Worm (Caenorhabditis elegans): ENCODE measurements around the gene C09B8.4.

C09B8.4 gene

DNA sequence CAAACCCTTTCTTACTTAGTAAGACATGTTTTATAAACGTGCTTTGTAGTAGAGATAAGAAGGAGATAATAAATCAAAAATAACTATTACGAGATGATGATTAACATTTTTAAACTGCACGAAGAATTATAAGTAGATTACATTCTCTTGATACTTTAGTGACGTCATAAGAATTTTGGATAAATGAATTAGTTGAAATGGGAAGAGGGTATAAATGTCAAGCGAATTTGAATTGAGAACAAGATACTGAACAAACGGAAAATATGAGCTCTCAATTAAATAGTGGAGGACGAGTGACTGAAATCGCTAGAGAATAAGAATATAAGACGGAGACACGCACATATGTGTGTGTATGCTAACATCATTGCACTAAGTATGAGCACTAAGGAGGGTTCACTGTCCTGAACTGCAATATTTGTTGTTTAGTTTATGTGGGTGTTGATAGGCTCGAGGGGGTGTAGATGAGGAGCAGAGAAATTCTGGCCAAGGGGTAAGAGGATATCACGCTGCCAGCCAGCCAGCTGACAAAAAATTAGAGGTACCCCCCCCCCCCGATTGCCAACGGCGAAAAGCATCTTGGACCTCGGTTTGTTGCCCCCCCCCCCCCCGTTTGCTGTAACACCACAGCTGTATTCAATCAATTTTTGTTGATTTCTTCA, 20.8 kb upstream of the C09B8.4 start:
- TF ChIP-seq drap-1 (GFP tag; optimal IDR thresholded peaks at IDR 0.05) (no peak), ztf-11 (tag; optimal IDR thresholded peaks at IDR 0.05) (no peak), zip-8 (tag; optimal IDR thresholded peaks at IDR 0.05) (peak; percentile 56), snpc-4 (tag; optimal IDR thresholded peaks at IDR 0.05) (no peak), ceh-83 (GFP tag; optimal IDR thresholded peaks at IDR 0.05) (no peak), tbx-8 (GFP tag; optimal IDR thresholded peaks at IDR 0.05) (no peak), nhr-12 (tag; optimal IDR thresholded peaks at IDR 0.05) (no peak), mls-2 (tag; optimal IDR thresholded peaks at IDR 0.05) (peak; percentile 5), ces-1 (GFP tag; optimal IDR thresholded peaks at IDR 0.05) (peak; percentile 36), flh-1 (GFP tag; optimal IDR thresholded peaks at IDR 0.05) (no peak), blmp-1 (tag; optimal IDR thresholded peaks at IDR 0.05) (no peak), unc-120 (tag; optimal IDR thresholded peaks at IDR 0.05; ENCODE audit: poor library complexity, severe bottlenecking) (peak; percentile 45), ceh-43 (GFP tag; optimal IDR thresholded peaks at IDR 0.05) (no peak), sptf-1 (tag; optimal IDR thresholded peaks at IDR 0.05) (peak; percentile 60), bed-3 (GFP tag; optimal IDR thresholded peaks at IDR 0.05) (no peak), M03D4.4 (tag; optimal IDR thresholded peaks at IDR 0.05) (peak; percentile 65), lin-32 (GFP tag; optimal IDR thresholded peaks at IDR 0.05) (no peak)

- TF ChIP-seq lin-13 (tag; optimal IDR thresholded peaks at IDR 0.05) (no peak), mep-1 (tag; optimal IDR thresholded peaks at IDR 0.05) (no peak), cnd-1 (tag; optimal IDR thresholded peaks at IDR 0.05) (no peak)
Observed at ce11 chrX:6039544-6039943, 19.8 kb upstream of the C09B8.4 start, which contains the start of gene hsp-25. Gene hsp-25, minus strand, starts transcription at chrX:6039644.

DNA sequence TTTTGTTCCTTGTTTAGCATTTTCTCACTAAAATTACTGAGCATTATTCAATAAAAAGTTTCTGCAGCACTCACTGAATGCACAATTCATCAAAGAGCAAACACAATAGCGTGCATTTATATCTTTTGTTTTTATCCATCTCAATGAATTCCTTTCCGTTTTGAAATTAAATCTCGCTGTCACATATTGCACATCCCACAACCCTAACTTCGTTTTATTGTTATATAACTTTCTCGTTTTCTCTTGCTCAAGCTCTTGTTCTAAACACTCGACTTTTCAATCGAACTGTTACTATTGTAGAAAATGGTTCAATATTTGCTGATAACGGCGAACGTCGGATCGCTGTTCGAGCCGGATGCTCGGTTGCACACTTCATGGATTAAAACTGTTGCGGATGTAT, 11.4 kb upstream of the C09B8.4 start, which contains the start of gene ipp-5:
TSS of gene ipp-5 (plus strand) at position 301 of the 400 bp plus-strand sequence.
- TF ChIP-seq elt-1 (tag; optimal IDR thresholded peaks at IDR 0.05; ENCODE audit: borderline replicate concordance, insufficient read depth) = no peak
- TF ChIP-seq zip-8 (tag; optimal IDR thresholded peaks at IDR 0.05) = no peak
- TF ChIP-seq nhr-2 (tag; optimal IDR thresholded peaks at IDR 0.05) = no peak
- no peak for TF ChIP-seq sptf-1 (tag; optimal IDR thresholded peaks at IDR 0.05)
- TF ChIP-seq ceh-43 (GFP tag; optimal IDR thresholded peaks at IDR 0.05) = no peak
- no peak for TF ChIP-seq ztf-11 (tag; optimal IDR thresholded peaks at IDR 0.05)
- TF ChIP-seq mls-2 (tag; optimal IDR thresholded peaks at IDR 0.05) = no peak
- TF ChIP-seq nhr-12 (tag; optimal IDR thresholded peaks at IDR 0.05) = no peak
- no peak for TF ChIP-seq lsy-2 (tag; optimal IDR thresholded peaks at IDR 0.05)
- no peak for TF ChIP-seq pha-4 (tag; optimal IDR thresholded peaks at IDR 0.05)
- TF ChIP-seq ceh-39 (tag; optimal IDR thresholded peaks at IDR 0.05) = no peak
- no peak for TF ChIP-seq blmp-1 (tag; optimal IDR thresholded peaks at IDR 0.05)
- no peak for TF ChIP-seq ceh-83 (GFP tag; optimal IDR thresholded peaks at IDR 0.05)
- no peak for TF ChIP-seq nhr-28 (tag; optimal IDR thresholded peaks at IDR 0.05)
- no peak for TF ChIP-seq mep-1 (tag; optimal IDR thresholded peaks at IDR 0.05)
- no peak for TF ChIP-seq ham-2 (GFP tag; optimal IDR thresholded peaks at IDR 0.05)

DNA sequence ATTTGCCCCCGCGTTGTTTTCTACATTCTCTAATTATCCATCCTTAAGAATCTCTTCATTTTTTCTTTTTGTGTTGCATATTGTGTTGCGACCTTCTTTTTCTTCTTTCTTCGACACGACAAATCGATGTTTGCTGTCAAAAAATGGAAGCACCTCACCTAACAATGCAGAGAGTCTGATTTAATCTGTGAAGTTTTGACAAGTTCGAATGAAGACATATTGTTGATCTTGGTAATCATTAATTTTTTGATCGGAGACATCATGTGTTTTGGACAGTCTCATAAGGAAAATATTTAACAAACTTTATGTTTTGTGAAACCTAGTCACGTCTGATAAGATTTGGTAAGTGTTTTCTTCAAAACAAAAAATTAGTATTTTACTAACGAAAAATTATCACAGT, 9.3 kb upstream of the C09B8.4 start:
- TF ChIP-seq nhr-2 (tag; optimal IDR thresholded peaks at IDR 0.05) = no peak

ce11 chrX:6026732-6027528, 7.2 kb upstream of the C09B8.4 start:
- TF ChIP-seq bed-3 (GFP tag; optimal IDR thresholded peaks at IDR 0.05) (no peak), nhr-76 (tag; optimal IDR thresholded peaks at IDR 0.05) (no peak), ham-2 (GFP tag; optimal IDR thresholded peaks at IDR 0.05) (no peak), lin-13 (tag; optimal IDR thresholded peaks at IDR 0.05) (no peak), drap-1 (GFP tag; optimal IDR thresholded peaks at IDR 0.05) (no peak), hlh-1 (tag; optimal IDR thresholded peaks at IDR 0.05) (no peak), unc-39 (tag; optimal IDR thresholded peaks at IDR 0.05) (no peak), sem-2 (GFP tag; optimal IDR thresholded peaks at IDR 0.05) (no peak), lin-32 (GFP tag; optimal IDR thresholded peaks at IDR 0.05) (no peak), pha-4 (tag; optimal IDR thresholded peaks at IDR 0.05) (no peak), elt-1 (tag; optimal IDR thresholded peaks at IDR 0.05; ENCODE audit: borderline replicate concordance, insufficient read depth) (no peak), nhr-28 (tag; optimal IDR thresholded peaks at IDR 0.05) (no peak), M03D4.4 (tag; optimal IDR thresholded peaks at IDR 0.05) (no peak), mab-5 (tag; optimal IDR thresholded peaks at IDR 0.05) (no peak)

Measured in whole organism, mixed stage, embryonic.